Worm (Caenorhabditis elegans) whole organism, L2 larva: ENCODE measurements around the gene W02B3.3.

ENCODE experiments used
- C34F6.9 ChIP-seq: fragments of 150-350 bp; optimal IDR thresholded peaks from 2 replicates; lab custom pipeline; 2014; ENCODE audit warnings: missing biosample characterization, missing genetic modification characterization
- R02D3.7 ChIP-seq: fragments of 150-350 bp; optimal IDR thresholded peaks from 2 replicates; lab custom pipeline; 2014; ENCODE audit warnings: missing biosample characterization, missing genetic modification characterization
- Y55F3AM.14 ChIP-seq: fragments of 200-800 bp; sonication (Bioruptor generic); optimal IDR thresholded peaks from 2 replicates; lab custom pipeline; 2018; ENCODE audit warnings: mild to moderate bottlenecking, missing genetic modification characterization, missing compliant biosample characterization
- alr-1 ChIP-seq: fragments of 150-350 bp; optimal IDR thresholded peaks from 2 replicates; lab custom pipeline; 2014; ENCODE audit warnings: missing biosample characterization, missing genetic modification characterization
- ama-1 ChIP-seq: fragments of 150-350 bp; optimal IDR thresholded peaks from 2 replicates; lab custom pipeline; 2018; ENCODE audit warnings: inconsistent platforms
- blmp-1 ChIP-seq: sonication (generic microtip); optimal IDR thresholded peaks from 2 replicates; lab custom pipeline; 2017; ENCODE audit warnings: missing genetic modification characterization, mild to moderate bottlenecking, missing compliant biosample characterization, antibody characterized with exemption, moderate library complexity; ENCODE audit not compliant: insufficient read depth
- ceh-82 ChIP-seq: fragments of 150-350 bp; optimal IDR thresholded peaks from 2 replicates; lab custom pipeline; 2014; ENCODE audit warnings: missing biosample characterization, missing genetic modification characterization
- crh-2 ChIP-seq: sonication (generic microtip); optimal IDR thresholded peaks from 2 replicates; lab custom pipeline; 2017; ENCODE audit warnings: missing biosample characterization, missing genetic modification characterization
- dmd-4 ChIP-seq: sonication (generic microtip); optimal IDR thresholded peaks from 2 replicates; lab custom pipeline; 2017; ENCODE audit warnings: missing biosample characterization, missing genetic modification characterization
- egl-27 ChIP-seq: sonication (generic microtip); optimal IDR thresholded peaks from 3 replicates; lab custom pipeline; 2017; ENCODE audit warnings: missing biosample characterization, missing genetic modification reagents, missing genetic modification characterization
- elt-3 ChIP-seq: sonication (generic microtip); optimal IDR thresholded peaks from 2 replicates; lab custom pipeline; 2017; ENCODE audit warnings: missing biosample characterization, missing genetic modification characterization
- fos-1 ChIP-seq: fragments of 150-350 bp; optimal IDR thresholded peaks from 2 replicates; lab custom pipeline; 2014; ENCODE audit warnings: missing biosample characterization, missing genetic modification characterization
- lsy-2 ChIP-seq, 2 experiments: fragments of 150-350 bp in 1 of 2; sonication (generic microtip) in 1 of 2; optimal IDR thresholded peaks; 2 replicates each; lab custom pipeline; 2014 to 2017; ENCODE audit warnings: missing biosample characterization in 2 of 2, missing genetic modification characterization in 2 of 2
- mab-5 ChIP-seq: fragments of 150-350 bp; optimal IDR thresholded peaks from 2 replicates; lab custom pipeline; 2014; ENCODE audit warnings: missing biosample characterization, missing genetic modification characterization
- mbf-1 ChIP-seq: sonication (generic microtip); optimal IDR thresholded peaks from 2 replicates; lab custom pipeline; 2017; ENCODE audit warnings: missing biosample characterization, missing genetic modification characterization
- nhr-11 ChIP-seq: fragments of 150-350 bp; optimal IDR thresholded peaks from 2 replicates; lab custom pipeline; 2014; ENCODE audit warnings: missing biosample characterization, missing genetic modification characterization
- nhr-129 ChIP-seq: fragments of 150-350 bp; optimal IDR thresholded peaks from 2 replicates; lab custom pipeline; 2014; ENCODE audit warnings: missing biosample characterization, missing genetic modification characterization
- nhr-237 ChIP-seq: fragments of 150-350 bp; optimal IDR thresholded peaks from 2 replicates; lab custom pipeline; 2014; ENCODE audit warnings: missing biosample characterization, missing genetic modification characterization
- nhr-25 ChIP-seq: fragments of 150-350 bp; sonication (generic microtip); optimal IDR thresholded peaks from 3 replicates; lab custom pipeline; 2014; ENCODE audit warnings: missing biosample characterization, missing genetic modification characterization
- nhr-6 ChIP-seq: fragments of 150-350 bp; optimal IDR thresholded peaks from 2 replicates; lab custom pipeline; 2014; ENCODE audit warnings: missing biosample characterization, missing genetic modification characterization
- nhr-77 ChIP-seq: fragments of 150-350 bp; optimal IDR thresholded peaks from 2 replicates; lab custom pipeline; 2014; ENCODE audit warnings: missing biosample characterization, missing genetic modification characterization
- sma-3 ChIP-seq: sonication (generic microtip); optimal IDR thresholded peaks from 2 replicates; lab custom pipeline; 2016; ENCODE audit warnings: missing genetic modification reagents, missing genetic modification characterization, missing compliant biosample characterization
- sma-9 ChIP-seq, 2 experiments: fragments of 150-350 bp in 1 of 2; sonication (generic microtip) in 1 of 2; optimal IDR thresholded peaks; 2 replicates each; lab custom pipeline; 2014 to 2016; ENCODE audit warnings: missing genetic modification characterization in 2 of 2, mild to moderate bottlenecking in 1 of 2, missing biosample characterization in 1 of 2, missing compliant biosample characterization in 1 of 2, missing genetic modification reagents in 1 of 2, moderate library complexity in 1 of 2
- snpc-4 ChIP-seq: fragments of 150-350 bp; optimal IDR thresholded peaks from 2 replicates; lab custom pipeline; 2014; ENCODE audit warnings: missing biosample characterization, missing genetic modification characterization
- unc-39 ChIP-seq: fragments of 150-350 bp; optimal IDR thresholded peaks from 2 replicates; lab custom pipeline; 2014; ENCODE audit warnings: missing biosample characterization, missing genetic modification characterization
- unc-55 ChIP-seq: fragments of 150-350 bp; sonication (generic microtip); optimal IDR thresholded peaks from 3 replicates; lab custom pipeline; 2014; ENCODE audit warnings: missing biosample characterization, missing genetic modification reagents, missing genetic modification characterization
- unc-62 ChIP-seq: fragments of 150-350 bp; optimal IDR thresholded peaks from 2 replicates; lab custom pipeline; 2014; ENCODE audit warnings: missing biosample characterization, missing genetic modification reagents, missing genetic modification characterization
- ztf-1 ChIP-seq: fragments of 200-800 bp; sonication (Bioruptor generic); conservative IDR thresholded peaks from 2 replicates; pipeline ENCODE4 v1.3.6; 2022; ENCODE audit warnings: missing genetic modification characterization, missing compliant biosample characterization
- ztf-4 ChIP-seq: fragments of 150-350 bp; optimal IDR thresholded peaks from 2 replicates; lab custom pipeline; 2014; ENCODE audit warnings: missing biosample characterization, missing genetic modification characterization

Gene W02B3.3

ce11 chrIII:623754-624153, 44.5 kb downstream of the W02B3.3 start (continued):
- TF ChIP-seq lsy-2 (tag; optimal IDR thresholded peaks at IDR 0.05; lab: Kevin White, UChicago) (peak in 1 of 2 experiments; percentile 86), unc-39 (tag; lab: Kevin White, UChicago) (no peak), Y55F3AM.14 (GFP tag; lab: Kevin White, UChicago) (peak; percentile 59), sma-3 (GFP tag; lab: Kevin White, UChicago) (peak; percentile 83), nhr-11 (tag; lab: Kevin White, UChicago) (no peak), C34F6.9 (tag; lab: Kevin White, UChicago) (peak; percentile 95), elt-3 (tag; lab: Kevin White, UChicago) (no peak), mbf-1 (tag; lab: Kevin White, UChicago) (no peak), nhr-77 (no peak), mab-5 (peak; percentile 69), egl-27 (tag; lab: Kevin White, UChicago) (peak; percentile 67), nhr-25 (tag; lab: Kevin White, UChicago) (peak; percentile 77), alr-1 (peak; percentile 65), ceh-82 (tag; lab: Kevin White, UChicago) (no peak), nhr-6 (tag; lab: Kevin White, UChicago) (peak; percentile 30), sma-9 (GFP tag; optimal IDR thresholded peaks at IDR 0.05; lab: Kevin White, UChicago) (peak; percentile 92), sma-9 (tag; optimal IDR thresholded peaks at IDR 0.05; lab: Kevin White, UChicago) (no peak), R02D3.7 (tag; lab: Kevin White, UChicago) (no peak), dmd-4 (tag; lab: Kevin White, UChicago) (no peak)

- peak; percentile 36 for TF ChIP-seq sma-9 (GFP tag; optimal IDR thresholded peaks at IDR 0.05; lab: Kevin White, UChicago)
- TF ChIP-seq sma-9 (tag; optimal IDR thresholded peaks at IDR 0.05; lab: Kevin White, UChicago), result no peak
- no peak for TF ChIP-seq nhr-129 (tag; lab: Kevin White, UChicago)
- TF ChIP-seq snpc-4 (tag; lab: Kevin White, UChicago), result no peak
- TF ChIP-seq crh-2 (tag; lab: Kevin White, UChicago), result peak; percentile 17
- no peak for TF ChIP-seq ztf-4
- TF ChIP-seq nhr-237 (tag; lab: Kevin White, UChicago), result no peak
- TF ChIP-seq alr-1, result no peak
- TF ChIP-seq sma-3 (GFP tag; lab: Kevin White, UChicago), result no peak
- TF ChIP-seq unc-55 (GFP tag; lab: Kevin White, UChicago), result no peak
- TF ChIP-seq fos-1 (tag; lab: Kevin White, UChicago), result peak; percentile 20
- no peak for TF ChIP-seq blmp-1
- no peak for TF ChIP-seq R02D3.7 (tag; lab: Kevin White, UChicago)
- no peak for TF ChIP-seq unc-62
- no peak for TF ChIP-seq ztf-1 (GFP tag; lab: Robert Waterston, UW)
- no peak for TF ChIP-seq ama-1 (lab: Kevin White, UChicago)
These were observed 48.0 kb downstream of the W02B3.3 start, which contains the start of gene T19C3.4 for ce11 chrIII:620204-620718. T19C3.4 (minus strand) TSS chrIII:620254.
